Worm (Caenorhabditis elegans) whole organism, L4 larva: ENCODE results near the gene npr-25.

Experiments used
- F10B5.3 ChIP-seq: sonication (generic microtip); optimal IDR thresholded peaks from 2 replicates; lab custom pipeline; 2016; ENCODE audit warnings: mild to moderate bottlenecking, missing genetic modification characterization, missing compliant biosample characterization
- F37D6.2 ChIP-seq: sonication (generic microtip); optimal IDR thresholded peaks from 2 replicates; lab custom pipeline; 2016; ENCODE audit warnings: mild to moderate bottlenecking, missing genetic modification characterization, missing compliant biosample characterization
- F49E8.2 ChIP-seq: sonication (generic microtip); optimal IDR thresholded peaks from 2 replicates; lab custom pipeline; 2016; ENCODE audit warnings: missing compliant biosample characterization, mild to moderate bottlenecking, missing genetic modification characterization, borderline replicate concordance
- R02D3.7 ChIP-seq: fragments of 150-350 bp; sonication (generic microtip); optimal IDR thresholded peaks from 3 replicates; lab custom pipeline; 2014; ENCODE audit warnings: missing biosample characterization, missing genetic modification characterization
- T20F7.1 ChIP-seq: fragments of 200-800 bp; sonication (Bioruptor generic); optimal IDR thresholded peaks from 2 replicates; lab custom pipeline; 2018; ENCODE audit warnings: mild to moderate bottlenecking, missing genetic modification characterization, missing compliant biosample characterization
- aly-2 ChIP-seq: sonication (generic microtip); optimal IDR thresholded peaks from 2 replicates; lab custom pipeline; 2018; ENCODE audit warnings: missing biosample characterization, missing genetic modification characterization
- arid-1 ChIP-seq: fragments of 200-800 bp; sonication (Bioruptor generic); conservative IDR thresholded peaks from 2 replicates; pipeline ENCODE4 v1.3.6; 2022; ENCODE audit warnings: missing genetic modification reagents, missing genetic modification characterization, missing compliant biosample characterization
- attf-4 ChIP-seq: sonication (generic microtip); optimal IDR thresholded peaks from 3 replicates; lab custom pipeline; 2017; ENCODE audit warnings: missing biosample characterization, missing genetic modification characterization
- ceh-32 ChIP-seq: sonication (generic microtip); optimal IDR thresholded peaks from 2 replicates; lab custom pipeline; 2016; ENCODE audit warnings: mild to moderate bottlenecking, missing genetic modification characterization, missing compliant biosample characterization; ENCODE audit not compliant: poor library complexity
- ceh-62 ChIP-seq: sonication (generic microtip); optimal IDR thresholded peaks from 2 replicates; lab custom pipeline; 2017; ENCODE audit warnings: missing biosample characterization, missing genetic modification characterization
- cey-2 ChIP-seq: sonication (generic microtip); optimal IDR thresholded peaks from 3 replicates; lab custom pipeline; 2017; ENCODE audit warnings: missing genetic modification characterization, mild to moderate bottlenecking, missing compliant biosample characterization, antibody characterized with exemption, borderline replicate concordance; ENCODE audit not compliant: insufficient read depth
- daf-16 ChIP-seq, 3 experiments: sonication (generic microtip); optimal IDR thresholded peaks; 2 replicates each; lab custom pipeline; 2016 to 2017; ENCODE audit warnings: missing genetic modification characterization in 3 of 3, missing genetic modification reagents in 3 of 3, mild to moderate bottlenecking in 2 of 3, missing compliant biosample characterization in 2 of 3, missing biosample characterization in 1 of 3, moderate library complexity in 1 of 3
- daf-19 ChIP-seq: fragments of 200-800 bp; sonication (Bioruptor generic); conservative IDR thresholded peaks from 2 replicates; pipeline ENCODE4 v1.3.6; 2022; ENCODE audit warnings: missing genetic modification characterization, missing compliant biosample characterization
- egl-27 ChIP-seq: sonication (generic microtip); optimal IDR thresholded peaks from 3 replicates; lab custom pipeline; 2017; ENCODE audit warnings: missing biosample characterization, missing genetic modification reagents, missing genetic modification characterization
- egl-43 ChIP-seq: fragments of 200-800 bp; sonication (Bioruptor generic); IDR thresholded peaks from 2 replicates; pipeline ENCODE4 v1.3.6; 2022; ENCODE audit warnings: missing genetic modification reagents, missing genetic modification characterization, missing compliant biosample characterization
- fkh-10 ChIP-seq: fragments of 150-350 bp; optimal IDR thresholded peaks from 2 replicates; lab custom pipeline; 2014; ENCODE audit warnings: missing biosample characterization, missing genetic modification reagents, missing genetic modification characterization
- fos-1 ChIP-seq: fragments of 150-350 bp; optimal IDR thresholded peaks from 2 replicates; lab custom pipeline; 2014; ENCODE audit warnings: missing biosample characterization, missing genetic modification characterization
- gei-8 ChIP-seq: fragments of 200-800 bp; sonication (Bioruptor generic); optimal IDR thresholded peaks from 2 replicates; lab custom pipeline; 2018; ENCODE audit warnings: mild to moderate bottlenecking, missing genetic modification characterization, missing compliant biosample characterization
- hif-1 ChIP-seq, 2 experiments: sonication (generic microtip); optimal IDR thresholded peaks; 2 replicates each; lab custom pipeline; 2016 to 2017; ENCODE audit warnings: missing compliant biosample characterization in 2 of 2, missing genetic modification characterization in 2 of 2, missing genetic modification reagents in 2 of 2, missing genotype in 2 of 2, mild to moderate bottlenecking in 1 of 2
- hlh-30 ChIP-seq: sonication (generic microtip); optimal IDR thresholded peaks from 2 replicates; lab custom pipeline; 2017; ENCODE audit warnings: antibody characterized with exemption, mild to moderate bottlenecking, missing genetic modification characterization, missing compliant biosample characterization; ENCODE audit not compliant: insufficient read depth
- hmg-1.1 ChIP-seq: fragments of 200-800 bp; sonication (Bioruptor generic); IDR thresholded peaks from 2 replicates; pipeline ENCODE4 v1.3.6; 2022; ENCODE audit warnings: missing genetic modification reagents, missing genetic modification characterization, missing compliant biosample characterization
- lin-1 ChIP-seq: fragments of 200-800 bp; sonication (Bioruptor generic); IDR thresholded peaks from 2 replicates; pipeline ENCODE4 v1.3.6; 2022; ENCODE audit warnings: missing genetic modification reagents, missing genetic modification characterization, missing compliant biosample characterization
- lin-13 ChIP-seq: fragments of 150-350 bp; optimal IDR thresholded peaks from 2 replicates; lab custom pipeline; 2014; ENCODE audit warnings: missing biosample characterization, missing genetic modification reagents, missing genetic modification characterization
- lin-29 ChIP-seq: fragments of 200-800 bp; sonication (Bioruptor generic); IDR thresholded peaks from 2 replicates; pipeline ENCODE4 v1.3.6; 2022; ENCODE audit warnings: missing genetic modification reagents, missing genetic modification characterization, missing compliant biosample characterization
- lin-38 ChIP-seq: fragments of 200-800 bp; sonication (Bioruptor generic); IDR thresholded peaks from 2 replicates; pipeline ENCODE4 v1.3.6; 2022; ENCODE audit warnings: missing genetic modification reagents, missing genetic modification characterization, missing compliant biosample characterization
- mdt-29 ChIP-seq: fragments of 200-800 bp; sonication (Bioruptor generic); IDR thresholded peaks from 2 replicates; pipeline ENCODE4 v1.3.6; 2022; ENCODE audit warnings: missing genetic modification reagents, missing genetic modification characterization, missing compliant biosample characterization
- mes-2 ChIP-seq: sonication (generic microtip); optimal IDR thresholded peaks from 2 replicates; lab custom pipeline; 2016; ENCODE audit warnings: missing genotype, mild to moderate bottlenecking, missing genetic modification characterization, missing compliant biosample characterization; ENCODE audit not compliant: poor library complexity, severe bottlenecking
- mxl-2 ChIP-seq: fragments of 200-800 bp; sonication (Bioruptor generic); conservative IDR thresholded peaks from 2 replicates; pipeline ENCODE4 v1.3.6; 2022; ENCODE audit warnings: missing genetic modification reagents, missing genetic modification characterization, missing compliant biosample characterization
- mxl-3 ChIP-seq: fragments of 200-800 bp; sonication (Bioruptor generic); optimal IDR thresholded peaks from 2 replicates; lab custom pipeline; 2018; ENCODE audit warnings: mild to moderate bottlenecking, missing genetic modification characterization, missing compliant biosample characterization
- nhr-102 ChIP-seq: sonication (generic microtip); optimal IDR thresholded peaks from 2 replicates; lab custom pipeline; 2016; ENCODE audit warnings: mild to moderate bottlenecking, missing genetic modification characterization, moderate library complexity, missing compliant biosample characterization
- nhr-11 ChIP-seq: fragments of 150-350 bp; optimal IDR thresholded peaks from 2 replicates; lab custom pipeline; 2014; ENCODE audit warnings: missing biosample characterization, missing genetic modification characterization
- nhr-111 ChIP-seq: fragments of 200-800 bp; sonication (Bioruptor generic); optimal IDR thresholded peaks from 2 replicates; lab custom pipeline; 2018; ENCODE audit warnings: mild to moderate bottlenecking, missing genetic modification characterization, missing compliant biosample characterization
- nhr-237 ChIP-seq: sonication (generic microtip); optimal IDR thresholded peaks from 2 replicates; lab custom pipeline; 2017; ENCODE audit warnings: missing biosample characterization, missing genetic modification characterization
- nhr-41 ChIP-seq: fragments of 200-800 bp; sonication (Bioruptor generic); IDR thresholded peaks from 2 replicates; pipeline ENCODE4 v1.3.6; 2022; ENCODE audit warnings: missing genetic modification reagents, missing genetic modification characterization, missing compliant biosample characterization
- nhr-48 ChIP-seq: sonication (generic microtip); optimal IDR thresholded peaks from 2 replicates; lab custom pipeline; 2016; ENCODE audit warnings: mild to moderate bottlenecking, missing genetic modification characterization, missing compliant biosample characterization
- nhr-76 ChIP-seq: fragments of 150-350 bp; optimal IDR thresholded peaks from 2 replicates; lab custom pipeline; 2014; ENCODE audit warnings: missing biosample characterization, missing genetic modification characterization
- nhr-77 ChIP-seq: fragments of 150-350 bp; optimal IDR thresholded peaks from 2 replicates; lab custom pipeline; 2014; ENCODE audit warnings: missing biosample characterization, missing genetic modification characterization
- pha-4 ChIP-seq, 2 experiments: fragments of 150-350 bp in 1 of 2; fragments of 200-800 bp in 1 of 2; sonication (Bioruptor generic) in 1 of 2; IDR thresholded peaks in 1 of 2; optimal IDR thresholded peaks in 1 of 2; 2 replicates each; pipeline versions ENCODE4 v1.3.6 to Lab custom; 2014 to 2022; ENCODE audit warnings: missing genetic modification characterization in 2 of 2, missing genetic modification reagents in 2 of 2, missing biosample characterization in 1 of 2, missing compliant biosample characterization in 1 of 2
- php-3 ChIP-seq: fragments of 200-800 bp; sonication (Bioruptor generic); IDR thresholded peaks from 2 replicates; pipeline ENCODE4 v1.3.6; 2022; ENCODE audit warnings: missing genetic modification reagents, missing genetic modification characterization, missing compliant biosample characterization
- rbr-2 ChIP-seq: sonication (generic microtip); optimal IDR thresholded peaks from 2 replicates; lab custom pipeline; 2016; ENCODE audit warnings: missing genotype, missing genetic modification characterization, missing compliant biosample characterization
- snpc-1.2 ChIP-seq: fragments of 200-800 bp; sonication (Bioruptor generic); IDR thresholded peaks from 2 replicates; pipeline ENCODE4 v1.3.6; 2022; ENCODE audit warnings: missing genetic modification reagents, missing genetic modification characterization, missing compliant biosample characterization
- snpc-4 ChIP-seq: fragments of 150-350 bp; optimal IDR thresholded peaks from 2 replicates; lab custom pipeline; 2014; ENCODE audit warnings: missing biosample characterization, missing genetic modification characterization
- spr-1 ChIP-seq: sonication (generic microtip); optimal IDR thresholded peaks from 2 replicates; lab custom pipeline; 2016; ENCODE audit warnings: mild to moderate bottlenecking, missing genetic modification characterization, missing compliant biosample characterization
- spr-3 ChIP-seq: fragments of 200-800 bp; sonication (Bioruptor generic); optimal IDR thresholded peaks from 2 replicates; lab custom pipeline; 2018; ENCODE audit warnings: mild to moderate bottlenecking, missing genetic modification characterization, missing compliant biosample characterization
- zip-11 ChIP-seq: fragments of 200-800 bp; sonication (Bioruptor generic); IDR thresholded peaks from 2 replicates; pipeline ENCODE4 v1.3.6; 2022; ENCODE audit warnings: missing genetic modification characterization, missing compliant biosample characterization
- ztf-11 ChIP-seq: fragments of 150-350 bp; optimal IDR thresholded peaks from 2 replicates; lab custom pipeline; 2014; ENCODE audit warnings: missing biosample characterization, missing genetic modification characterization
- ztf-7 ChIP-seq: fragments of 150-350 bp; optimal IDR thresholded peaks from 2 replicates; lab custom pipeline; 2014; ENCODE audit warnings: missing biosample characterization, missing genetic modification characterization

npr-25 gene

ce11 chrV:11314025-11314880 is 38.5 kb downstream of the npr-25 start (continued):
- peak; percentile 92 for TF ChIP-seq mdt-29 (GFP tag; lab: Robert Waterston, UW)
- TF ChIP-seq lin-29 (GFP tag; lab: Robert Waterston, UW): peak; percentile 92
- TF ChIP-seq snpc-4 (tag; lab: Kevin White, UChicago): no peak
- TF ChIP-seq ztf-11 (tag; lab: Kevin White, UChicago): no peak
- peak; percentile 94 for TF ChIP-seq mxl-2
- TF ChIP-seq R02D3.7 (tag; lab: Kevin White, UChicago): peak; percentile 45
- peak; percentile 87 for TF ChIP-seq lin-13 (GFP tag; lab: Kevin White, UChicago)
- peak; percentile 95 for TF ChIP-seq php-3 (GFP tag; lab: Robert Waterston, UW)
- peak; percentile 99 for TF ChIP-seq pha-4 (GFP tag; IDR thresholded peaks at IDR 0.05; lab: Robert Waterston, UW)
- no peak for TF ChIP-seq pha-4 (tag; optimal IDR thresholded peaks at IDR 0.05; lab: Kevin White, UChicago)
- peak; percentile 99 for TF ChIP-seq nhr-41 (GFP tag; lab: Robert Waterston, UW)
- TF ChIP-seq egl-43 (GFP tag; lab: Robert Waterston, UW): peak; percentile 100
- peak; percentile 87 for TF ChIP-seq cey-2 (tag; lab: Kevin White, UChicago)
- peak; percentile 57 for TF ChIP-seq nhr-11 (tag; lab: Kevin White, UChicago)
- TF ChIP-seq attf-4: peak; percentile 77
- peak; percentile 98 for TF ChIP-seq arid-1 (GFP tag; lab: Robert Waterston, UW)
- peak; percentile 98 for TF ChIP-seq nhr-111
- peak; percentile 76 for TF ChIP-seq nhr-77 (tag; lab: Kevin White, UChicago)
- peak; percentile 74 for TF ChIP-seq F49E8.2 (tag; lab: Kevin White, UChicago)
- peak; percentile 93 for TF ChIP-seq zip-11 (GFP tag; lab: Robert Waterston, UW)
- peak; percentile 98 for TF ChIP-seq hlh-30 (tag; lab: Kevin White, UChicago)
- TF ChIP-seq spr-3 (GFP tag; lab: Kevin White, UChicago): peak; percentile 95
- peak; percentile 89 to 98 for TF ChIP-seq daf-16 (GFP tag; optimal IDR thresholded peaks at IDR 0.05; lab: Kevin White, UChicago)
- TF ChIP-seq daf-16 (tag; optimal IDR thresholded peaks at IDR 0.05; lab: Kevin White, UChicago): peak; percentile 87
- TF ChIP-seq mes-2: peak; percentile 93
- TF ChIP-seq hmg-1.1 (GFP tag; lab: Robert Waterston, UW): peak; percentile 93
- peak; percentile 95 for TF ChIP-seq mxl-3 (GFP tag; lab: Kevin White, UChicago)
- no peak for TF ChIP-seq egl-27 (tag; lab: Kevin White, UChicago)
- TF ChIP-seq aly-2 (tag; lab: Kevin White, UChicago): no peak
- TF ChIP-seq lin-38 (GFP tag; lab: Robert Waterston, UW): peak; percentile 92
- peak; percentile 90 for TF ChIP-seq rbr-2
- no peak for TF ChIP-seq ceh-62 (tag; lab: Kevin White, UChicago)
- peak; percentile 88 for TF ChIP-seq spr-1 (tag; lab: Kevin White, UChicago)
- peak; percentile 54 for TF ChIP-seq ceh-32 (tag; lab: Kevin White, UChicago)
- peak; percentile 68 for TF ChIP-seq F37D6.2 (tag; lab: Kevin White, UChicago)
- TF ChIP-seq gei-8 (GFP tag; lab: Kevin White, UChicago): peak; percentile 99
- TF ChIP-seq fos-1 (tag; lab: Kevin White, UChicago): no peak
- TF ChIP-seq nhr-48 (tag; lab: Kevin White, UChicago): peak; percentile 79
- peak; percentile 87 for TF ChIP-seq ztf-7
- TF ChIP-seq daf-19 (GFP tag; lab: Robert Waterston, UW): peak; percentile 98
- TF ChIP-seq lin-1 (GFP tag; lab: Robert Waterston, UW): peak; percentile 98
- no peak for TF ChIP-seq nhr-237 (tag; lab: Kevin White, UChicago)
- peak in 1 of 2 experiments; percentile 82 for TF ChIP-seq hif-1 (tag; optimal IDR thresholded peaks at IDR 0.05; lab: Kevin White, UChicago)
- TF ChIP-seq fkh-10 (GFP tag; lab: Kevin White, UChicago): no peak
- TF ChIP-seq F10B5.3 (tag; lab: Kevin White, UChicago): peak; percentile 88
- TF ChIP-seq nhr-102: peak; percentile 94
- peak; percentile 96 for TF ChIP-seq snpc-1.2 (GFP tag; lab: Robert Waterston, UW)
- peak; percentile 71 for TF ChIP-seq T20F7.1
- no peak for TF ChIP-seq nhr-76 (tag; lab: Kevin White, UChicago)
